Worm (Caenorhabditis elegans): ENCODE results near the gene B0280.11.

DNA sequence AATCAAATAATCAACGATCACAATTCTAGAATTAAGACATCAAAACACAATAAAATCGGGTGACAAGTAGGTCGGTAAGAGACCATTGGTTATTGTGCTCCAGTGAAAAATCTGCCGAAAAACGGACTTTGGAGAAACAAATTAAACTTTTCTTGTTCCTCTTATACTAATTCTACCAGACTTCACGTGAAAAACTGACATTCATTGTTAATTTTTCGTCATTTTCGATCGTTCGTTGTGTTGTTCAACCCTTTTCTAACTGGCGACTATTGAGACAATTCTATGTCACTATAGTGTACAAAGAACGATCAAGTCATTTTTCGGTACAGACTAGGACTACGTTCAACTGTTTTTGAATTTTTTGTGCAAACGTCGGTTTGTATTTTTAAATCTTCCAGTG lies 17.6 kb downstream of the B0280.11 start:
- TF ChIP-seq nhr-237 (tag; optimal IDR thresholded peaks at IDR 0.05) (no peak), ztf-11 (tag; optimal IDR thresholded peaks at IDR 0.05) (no peak), unc-39 (tag; optimal IDR thresholded peaks at IDR 0.05) (no peak), unc-62 (GFP tag; optimal IDR thresholded peaks at IDR 0.05) (no peak), nhr-28 (tag; optimal IDR thresholded peaks at IDR 0.05) (no peak), lsy-2 (tag; optimal IDR thresholded peaks at IDR 0.05) (no peak), ces-1 (GFP tag; optimal IDR thresholded peaks at IDR 0.05) (no peak)
